Worm (Caenorhabditis elegans): Measurements from ENCODE around the gene lgc-38.

The lgc-38 gene

ce11 chrIII:6989201-6989600 lies 19.7 kb upstream of the lgc-38 start:
- TF ChIP-seq nhr-43 (tag; optimal IDR thresholded peaks at IDR 0.05; ENCODE audit: poor library complexity, severe bottlenecking): no peak
- TF ChIP-seq nhr-67 (tag; optimal IDR thresholded peaks at IDR 0.05): no peak
- TF ChIP-seq pqm-1 (tag; optimal IDR thresholded peaks at IDR 0.05): peak; percentile 21
- TF ChIP-seq elt-2 (tag; optimal IDR thresholded peaks at IDR 0.05): peak; percentile 69
- TF ChIP-seq eor-1 (tag; optimal IDR thresholded peaks at IDR 0.05): no peak
- peak; percentile 92 for TF ChIP-seq pha-4 (tag; optimal IDR thresholded peaks at IDR 0.05)
- TF ChIP-seq ceh-9 (tag; optimal IDR thresholded peaks at IDR 0.05): no peak
- no peak for TF ChIP-seq skn-1 (tag; optimal IDR thresholded peaks at IDR 0.05)
- TF ChIP-seq lin-15B (tag; optimal IDR thresholded peaks at IDR 0.05): no peak
- TF ChIP-seq nhr-12 (tag; optimal IDR thresholded peaks at IDR 0.05): no peak
- no peak for TF ChIP-seq fkh-10 (GFP tag; optimal IDR thresholded peaks at IDR 0.05)
- no peak for TF ChIP-seq sea-2 (GFP tag; optimal IDR thresholded peaks at IDR 0.05)
- TF ChIP-seq nhr-77 (tag; optimal IDR thresholded peaks at IDR 0.05): no peak
- TF ChIP-seq mml-1 (tag; optimal IDR thresholded peaks at IDR 0.05): no peak

- TF ChIP-seq fkh-2 (tag; optimal IDR thresholded peaks at IDR 0.05) (no peak), elt-1 (tag; optimal IDR thresholded peaks at IDR 0.05) (peak; percentile 32)
These were observed 19.0 kb upstream of the lgc-38 start, which contains the start of gene prk-1 for ce11 chrIII:6989900-6990299. Gene prk-1, plus strand, starts transcription at chrIII:6990168.

ce11 chrIII:6991465-6991864 lies 17.5 kb upstream of the lgc-38 start:
- no peak for TF ChIP-seq jun-1 (tag; optimal IDR thresholded peaks at IDR 0.05)
- TF ChIP-seq nfya-1 (tag; optimal IDR thresholded peaks at IDR 0.05; ENCODE audit: insufficient read depth): peak; percentile 1
- no peak for TF ChIP-seq nhr-12 (tag; optimal IDR thresholded peaks at IDR 0.05)
- TF ChIP-seq eor-1 (tag; optimal IDR thresholded peaks at IDR 0.05): no peak
- no peak for TF ChIP-seq nhr-76 (tag; optimal IDR thresholded peaks at IDR 0.05)
- TF ChIP-seq ceh-28 (tag; optimal IDR thresholded peaks at IDR 0.05): no peak
- no peak for TF ChIP-seq fkh-10 (GFP tag; optimal IDR thresholded peaks at IDR 0.05)
- TF ChIP-seq hmg-11 (tag; optimal IDR thresholded peaks at IDR 0.05): no peak
- TF ChIP-seq pqm-1 (tag; optimal IDR thresholded peaks at IDR 0.05): peak; percentile 73
- TF ChIP-seq R02D3.7 (tag; optimal IDR thresholded peaks at IDR 0.05): no peak
- TF ChIP-seq mml-1 (tag; optimal IDR thresholded peaks at IDR 0.05): no peak
- TF ChIP-seq nhr-23 (tag; optimal IDR thresholded peaks at IDR 0.05): no peak
- peak; percentile 65 for TF ChIP-seq pha-4 (tag; optimal IDR thresholded peaks at IDR 0.05)
- no peak for TF ChIP-seq ztf-11 (tag; optimal IDR thresholded peaks at IDR 0.05)
- no peak for TF ChIP-seq elt-3 (tag; optimal IDR thresholded peaks at IDR 0.05)
- no peak for TF ChIP-seq sea-2 (GFP tag; optimal IDR thresholded peaks at IDR 0.05)
- TF ChIP-seq ceh-9 (tag; optimal IDR thresholded peaks at IDR 0.05): no peak
- no peak for TF ChIP-seq nhr-25 (tag; optimal IDR thresholded peaks at IDR 0.05)
- TF ChIP-seq nhr-77 (tag; optimal IDR thresholded peaks at IDR 0.05): no peak
- TF ChIP-seq unc-39 (tag; optimal IDR thresholded peaks at IDR 0.05): no peak
- TF ChIP-seq unc-62 (GFP tag; optimal IDR thresholded peaks at IDR 0.05): no peak
- TF ChIP-seq ceh-82 (tag; optimal IDR thresholded peaks at IDR 0.05): no peak
- peak; percentile 57 for TF ChIP-seq ama-1 (optimal IDR thresholded peaks at IDR 0.05)
- no peak for TF ChIP-seq ceh-16 (tag; optimal IDR thresholded peaks at IDR 0.05)
- TF ChIP-seq ZK546.5 (tag; optimal IDR thresholded peaks at IDR 0.05): no peak
- no peak for TF ChIP-seq skn-1 (tag; optimal IDR thresholded peaks at IDR 0.05)
- no peak for TF ChIP-seq nhr-67 (tag; optimal IDR thresholded peaks at IDR 0.05)
- TF ChIP-seq daf-12 (tag; optimal IDR thresholded peaks at IDR 0.05): no peak
- no peak for TF ChIP-seq zag-1 (tag; optimal IDR thresholded peaks at IDR 0.05)
- TF ChIP-seq nhr-237 (tag; optimal IDR thresholded peaks at IDR 0.05): no peak
- TF ChIP-seq egl-5 (tag; optimal IDR thresholded peaks at IDR 0.05): no peak
- no peak for TF ChIP-seq mdl-1 (tag; optimal IDR thresholded peaks at IDR 0.05)
- no peak for TF ChIP-seq nhr-43 (tag; optimal IDR thresholded peaks at IDR 0.05; ENCODE audit: poor library complexity, severe bottlenecking)
- no peak for TF ChIP-seq nhr-28 (tag; optimal IDR thresholded peaks at IDR 0.05)
- TF ChIP-seq elt-2 (tag; optimal IDR thresholded peaks at IDR 0.05): peak; percentile 83
- TF ChIP-seq aly-2 (tag; optimal IDR thresholded peaks at IDR 0.05): no peak

- TF ChIP-seq nhr-25 (tag; optimal IDR thresholded peaks at IDR 0.05): no peak
- no peak for TF ChIP-seq snpc-4 (tag; optimal IDR thresholded peaks at IDR 0.05)
- no peak for TF ChIP-seq unc-62 (GFP tag; optimal IDR thresholded peaks at IDR 0.05)
- TF ChIP-seq jun-1 (tag; optimal IDR thresholded peaks at IDR 0.05): no peak
- TF ChIP-seq ama-1 (optimal IDR thresholded peaks at IDR 0.05): no peak
- TF ChIP-seq egl-5 (tag; optimal IDR thresholded peaks at IDR 0.05): no peak
- TF ChIP-seq lin-39 (tag; optimal IDR thresholded peaks at IDR 0.05): no peak
- no peak for TF ChIP-seq elt-1 (tag; optimal IDR thresholded peaks at IDR 0.05)
- peak; percentile 22 for TF ChIP-seq pqm-1 (tag; optimal IDR thresholded peaks at IDR 0.05)
- TF ChIP-seq ceh-28 (tag; optimal IDR thresholded peaks at IDR 0.05): no peak
- no peak for TF ChIP-seq fos-1 (tag; optimal IDR thresholded peaks at IDR 0.05)
- TF ChIP-seq daf-12 (tag; optimal IDR thresholded peaks at IDR 0.05): no peak
- TF ChIP-seq tbx-2 (tag; optimal IDR thresholded peaks at IDR 0.05): no peak
- no peak for TF ChIP-seq sea-2 (GFP tag; optimal IDR thresholded peaks at IDR 0.05)
- TF ChIP-seq lsy-12 (tag; optimal IDR thresholded peaks at IDR 0.05): no peak
- no peak for TF ChIP-seq zag-1 (tag; optimal IDR thresholded peaks at IDR 0.05)
- TF ChIP-seq skn-1 (tag; optimal IDR thresholded peaks at IDR 0.05): no peak
- TF ChIP-seq nhr-76 (tag; optimal IDR thresholded peaks at IDR 0.05): no peak
- peak; percentile 15 for TF ChIP-seq elt-2 (tag; optimal IDR thresholded peaks at IDR 0.05)
- no peak for TF ChIP-seq ceh-9 (tag; optimal IDR thresholded peaks at IDR 0.05)
- peak; percentile 37 for TF ChIP-seq pha-4 (tag; optimal IDR thresholded peaks at IDR 0.05)
These were observed 16.4 kb upstream of the lgc-38 start for ce11 chrIII:6992496-6992895.

Data from whole organism, L3 larva.